Worm (Caenorhabditis elegans) whole organism, early embryonic: ENCODE measurements around the gene F40F8.4.

Experiments
- B0310.2 ChIP-seq: sonication (generic microtip); optimal IDR thresholded peaks from 2 replicates; lab custom pipeline; 2016; ENCODE audit warnings: mild to moderate bottlenecking, missing genetic modification characterization, missing compliant biosample characterization
- F13C5.2 ChIP-seq: sonication (generic microtip); optimal IDR thresholded peaks from 2 replicates; lab custom pipeline; 2017; ENCODE audit warnings: mild to moderate bottlenecking, missing genetic modification characterization, inconsistent platforms, missing compliant biosample characterization
- aly-1 ChIP-seq: sonication (generic microtip); optimal IDR thresholded peaks from 2 replicates; lab custom pipeline; 2016; ENCODE audit warnings: missing genetic modification characterization, missing compliant biosample characterization
- ama-1 ChIP-seq: fragments of 150-350 bp; optimal IDR thresholded peaks from 2 replicates; lab custom pipeline; 2014
- ceh-13 ChIP-seq: fragments of 200-800 bp; sonication (Bioruptor generic); optimal IDR thresholded peaks from 2 replicates; lab custom pipeline; 2018; ENCODE audit warnings: mild to moderate bottlenecking, missing genetic modification characterization, missing compliant biosample characterization
- ceh-36 ChIP-seq: sonication (generic microtip); optimal IDR thresholded peaks from 2 replicates; lab custom pipeline; 2016; ENCODE audit warnings: missing genetic modification characterization, inconsistent platforms, missing compliant biosample characterization
- ets-7 ChIP-seq: sonication (generic microtip); optimal IDR thresholded peaks from 2 replicates; lab custom pipeline; 2016; ENCODE audit warnings: missing genotype, missing genetic modification characterization, missing compliant biosample characterization
- flt-1 ChIP-seq: fragments of 200-800 bp; sonication (Bioruptor generic); IDR thresholded peaks from 2 replicates; pipeline ENCODE4 v1.3.6; 2022; ENCODE audit warnings: missing genetic modification characterization, missing compliant biosample characterization
- hmbx-1 ChIP-seq: sonication (generic microtip); optimal IDR thresholded peaks from 2 replicates; lab custom pipeline; 2016; ENCODE audit warnings: mild to moderate bottlenecking, missing genetic modification characterization, missing compliant biosample characterization
- hmg-4 ChIP-seq: fragments of 200-800 bp; sonication (Bioruptor generic); optimal IDR thresholded peaks from 2 replicates; lab custom pipeline; 2018; ENCODE audit warnings: mild to moderate bottlenecking, missing genetic modification characterization, missing compliant biosample characterization
- hnd-1 ChIP-seq: sonication (generic microtip); optimal IDR thresholded peaks from 2 replicates; lab custom pipeline; 2016; ENCODE audit warnings: missing genetic modification characterization, missing compliant biosample characterization
- pes-1 ChIP-seq: fragments of 200-800 bp; sonication (Bioruptor generic); IDR thresholded peaks from 2 replicates; pipeline ENCODE4 v1.3.6; 2022; ENCODE audit warnings: missing genetic modification reagents, missing genetic modification characterization, missing compliant biosample characterization
- scrt-1 ChIP-seq: fragments of 200-800 bp; sonication (Bioruptor generic); IDR thresholded peaks from 2 replicates; pipeline ENCODE4 v1.3.6; 2022; ENCODE audit warnings: missing genetic modification characterization, missing compliant biosample characterization
- sea-1 ChIP-seq: fragments of 200-800 bp; sonication (Bioruptor generic); conservative IDR thresholded peaks from 2 replicates; pipeline ENCODE4 v1.3.6; 2022; ENCODE audit warnings: missing genetic modification characterization, missing compliant biosample characterization
- tbx-11 ChIP-seq: fragments of 200-800 bp; sonication (Bioruptor generic); IDR thresholded peaks from 2 replicates; pipeline ENCODE4 v1.3.6; 2022; ENCODE audit warnings: missing genetic modification characterization, missing compliant biosample characterization
- tbx-37 ChIP-seq: fragments of 200-800 bp; sonication (Bioruptor generic); conservative IDR thresholded peaks from 2 replicates; pipeline ENCODE4 v1.3.6; 2022; ENCODE audit warnings: missing genetic modification reagents, missing genetic modification characterization, missing compliant biosample characterization
- tra-4 ChIP-seq: sonication (generic microtip); optimal IDR thresholded peaks from 2 replicates; lab custom pipeline; 2017; ENCODE audit warnings: missing genetic modification characterization, missing compliant biosample characterization

The F40F8.4 gene

DNA sequence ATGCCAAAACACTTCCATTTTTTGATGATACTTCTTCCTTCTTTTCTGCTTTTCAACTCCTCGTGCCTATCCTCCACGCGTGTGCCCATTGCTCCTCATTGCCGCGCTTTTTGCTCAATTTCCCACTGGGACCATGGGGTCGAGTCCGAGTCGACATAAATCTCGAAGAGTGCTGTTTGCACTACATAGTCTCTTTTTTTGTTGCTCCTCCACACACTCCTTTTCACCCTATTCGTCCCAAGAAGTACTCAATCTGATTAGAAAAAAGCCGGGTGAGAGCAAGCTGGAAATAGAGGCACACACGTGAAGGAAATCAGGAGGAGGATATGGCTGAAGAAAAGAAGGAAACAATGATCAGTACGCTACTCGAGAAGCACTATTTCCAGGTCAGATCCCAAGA, 2.5 kb upstream of the F40F8.4 start, which contains the start of gene arrd-6:
TSS of gene arrd-6 (plus strand) at position 169 of the 400 bp plus-strand sequence.
- TF ChIP-seq tra-4 (tag; lab: Kevin White, UChicago) (no peak), scrt-1 (GFP tag; lab: Robert Waterston, UW) (no peak), hnd-1 (no peak), sea-1 (GFP tag; lab: Robert Waterston, UW) (no peak), ceh-36 (tag; lab: Kevin White, UChicago) (no peak), ama-1 (lab: Kevin White, UChicago) (no peak), pes-1 (GFP tag; lab: Robert Waterston, UW) (no peak), flt-1 (GFP tag; lab: Robert Waterston, UW) (no peak), ets-7 (no peak), F13C5.2 (no peak), tbx-37 (no peak)

DNA sequence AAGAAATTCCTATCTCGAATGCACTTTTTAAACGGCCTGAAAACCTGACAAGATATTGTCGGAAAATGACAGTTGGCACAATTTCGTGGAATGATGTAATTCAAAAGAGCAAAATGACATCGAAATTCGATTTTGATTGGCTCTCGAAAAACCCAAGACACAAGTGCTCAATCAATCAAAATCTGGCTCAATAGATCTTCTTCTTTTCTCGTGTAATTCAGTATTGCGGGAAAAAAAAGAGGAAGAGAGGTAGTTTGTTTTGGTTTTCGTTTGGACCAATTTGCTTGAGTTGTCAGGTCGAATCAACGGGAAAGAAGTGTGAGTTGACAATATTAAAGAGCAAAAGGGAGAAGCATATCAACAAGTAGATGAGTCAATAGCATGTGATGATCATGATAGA, 4.3 kb downstream of the F40F8.4 start:
- TF ChIP-seq aly-1 (tag; lab: Kevin White, UChicago) (no peak), hmbx-1 (tag; lab: Kevin White, UChicago) (no peak), ceh-36 (tag; lab: Kevin White, UChicago) (no peak), ama-1 (lab: Kevin White, UChicago) (no peak), hmg-4 (GFP tag; lab: Kevin White, UChicago) (no peak), ceh-13 (no peak)

DNA sequence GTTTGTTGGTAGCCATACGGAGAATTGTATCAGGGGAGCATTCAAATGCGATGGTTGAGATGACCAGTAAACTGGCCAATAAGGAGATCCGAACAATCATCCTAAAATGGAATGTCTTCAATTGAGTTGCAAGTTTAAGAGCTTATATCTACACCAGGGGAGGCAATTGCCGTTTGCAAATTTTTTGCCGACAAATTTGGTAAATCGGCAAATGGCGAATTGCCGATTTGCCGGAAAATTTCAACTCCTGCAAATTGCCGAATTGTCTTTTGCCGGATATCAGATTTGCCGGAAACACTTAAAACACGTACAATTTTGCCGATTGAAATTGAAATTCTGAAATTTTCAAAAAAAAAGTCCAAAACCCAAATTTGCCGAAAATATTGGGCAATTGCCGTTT, 5.2 kb downstream of the F40F8.4 start, which contains the start of gene F40F8.5:
TSS of gene F40F8.5 (minus strand) at position 101 of the 400 bp plus-strand sequence.
- no peak for TF ChIP-seq hnd-1
- TF ChIP-seq tbx-37: no peak
- no peak for TF ChIP-seq ceh-36 (tag; lab: Kevin White, UChicago)
- no peak for TF ChIP-seq scrt-1 (GFP tag; lab: Robert Waterston, UW)
- TF ChIP-seq ceh-13: no peak
- no peak for TF ChIP-seq B0310.2 (tag; lab: Kevin White, UChicago)
- TF ChIP-seq pes-1 (GFP tag; lab: Robert Waterston, UW): no peak
- no peak for TF ChIP-seq hmg-4 (GFP tag; lab: Kevin White, UChicago)
- no peak for TF ChIP-seq F13C5.2
- TF ChIP-seq flt-1 (GFP tag; lab: Robert Waterston, UW): no peak
- no peak for TF ChIP-seq tbx-11
- TF ChIP-seq aly-1 (tag; lab: Kevin White, UChicago): no peak
- TF ChIP-seq tra-4 (tag; lab: Kevin White, UChicago): no peak

DNA sequence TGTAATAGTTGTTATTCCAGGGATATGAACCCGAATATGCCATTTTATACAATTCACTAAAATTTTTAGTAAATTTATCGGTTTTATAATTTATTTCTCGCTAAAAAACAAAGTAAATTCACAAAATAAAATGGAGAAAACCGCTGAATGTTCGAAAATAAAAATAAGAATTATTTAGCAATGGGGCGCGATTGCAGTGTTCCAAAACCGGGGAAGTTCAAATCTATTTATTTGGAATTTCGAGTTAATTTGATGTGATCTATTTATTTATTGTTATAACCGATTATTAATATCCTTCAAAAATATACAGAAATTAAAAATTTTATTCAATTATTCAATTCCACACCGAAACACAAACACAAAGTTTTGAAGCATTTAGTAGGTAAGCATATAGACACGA, 7.5 kb downstream of the F40F8.4 start, which contains the start of gene F40F8.11:
TSS of gene F40F8.11 (minus strand) at position 49 of the 400 bp plus-strand sequence.
- TF ChIP-seq F13C5.2 (no peak), ceh-13 (no peak), scrt-1 (GFP tag; lab: Robert Waterston, UW) (no peak), flt-1 (GFP tag; lab: Robert Waterston, UW) (no peak), tbx-37 (no peak), hmg-4 (GFP tag; lab: Kevin White, UChicago) (no peak), ama-1 (lab: Kevin White, UChicago) (no peak), ets-7 (no peak), aly-1 (tag; lab: Kevin White, UChicago) (no peak), tbx-11 (no peak)

DNA sequence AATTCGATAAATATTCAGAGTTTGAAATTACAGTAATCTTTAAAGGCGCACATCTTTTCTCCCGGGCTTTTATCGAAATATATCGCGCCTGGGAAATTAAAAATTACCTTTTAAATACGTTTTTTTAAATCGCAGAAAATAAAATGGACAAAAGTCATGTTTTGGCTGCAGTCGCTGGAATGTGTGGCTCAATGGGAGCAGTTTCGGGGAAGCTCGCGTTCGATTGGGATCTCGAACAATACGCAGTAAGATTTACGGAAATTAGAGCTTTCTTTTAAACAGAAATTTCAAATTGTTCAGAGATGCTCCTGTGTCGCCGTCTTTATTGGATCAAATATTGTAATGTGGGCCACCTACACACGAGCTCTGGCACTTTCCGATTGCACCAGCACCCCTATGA, 10.5 kb downstream of the F40F8.4 start, which contains the start of gene F40F8.12:
TSS of gene F40F8.12 (plus strand) at position 301 of the 400 bp plus-strand sequence.
- no peak for TF ChIP-seq tbx-11
- TF ChIP-seq F13C5.2: no peak
- no peak for TF ChIP-seq ets-7
- no peak for TF ChIP-seq B0310.2 (tag; lab: Kevin White, UChicago)
- no peak for TF ChIP-seq hmg-4 (GFP tag; lab: Kevin White, UChicago)
- TF ChIP-seq ama-1 (lab: Kevin White, UChicago): no peak

DNA sequence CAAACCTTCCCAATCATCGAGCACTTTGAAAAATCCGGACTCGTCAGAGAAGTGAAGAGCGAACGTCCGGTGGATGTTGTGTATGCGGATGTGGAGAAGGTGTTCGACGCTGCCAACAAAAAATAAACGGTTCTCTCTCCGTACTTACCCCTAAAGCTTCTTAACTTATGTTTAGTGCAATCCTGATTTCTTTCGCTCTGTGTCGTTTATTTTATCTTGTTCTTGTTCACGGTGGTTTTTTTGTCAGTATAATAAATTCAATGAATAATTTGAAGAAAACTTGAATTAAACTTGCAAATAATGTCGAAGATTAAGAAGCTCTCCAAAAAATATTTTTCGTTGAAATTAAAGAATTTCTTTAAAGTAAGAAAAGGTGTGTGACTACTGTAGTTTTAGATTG, 11.1 kb downstream of the F40F8.4 start, which contains the start of gene F40F8.3:
TSS of gene F40F8.3 (plus strand) at position 301 of the 400 bp plus-strand sequence.
- TF ChIP-seq hnd-1 (no peak), pes-1 (GFP tag; lab: Robert Waterston, UW) (no peak), ets-7 (no peak), ceh-13 (no peak), ceh-36 (tag; lab: Kevin White, UChicago) (no peak), sea-1 (GFP tag; lab: Robert Waterston, UW) (no peak), flt-1 (GFP tag; lab: Robert Waterston, UW) (no peak), tbx-37 (no peak), ama-1 (lab: Kevin White, UChicago) (no peak), tra-4 (tag; lab: Kevin White, UChicago) (no peak), hmbx-1 (tag; lab: Kevin White, UChicago) (no peak), B0310.2 (tag; lab: Kevin White, UChicago) (no peak), tbx-11 (no peak), aly-1 (tag; lab: Kevin White, UChicago) (no peak)

DNA sequence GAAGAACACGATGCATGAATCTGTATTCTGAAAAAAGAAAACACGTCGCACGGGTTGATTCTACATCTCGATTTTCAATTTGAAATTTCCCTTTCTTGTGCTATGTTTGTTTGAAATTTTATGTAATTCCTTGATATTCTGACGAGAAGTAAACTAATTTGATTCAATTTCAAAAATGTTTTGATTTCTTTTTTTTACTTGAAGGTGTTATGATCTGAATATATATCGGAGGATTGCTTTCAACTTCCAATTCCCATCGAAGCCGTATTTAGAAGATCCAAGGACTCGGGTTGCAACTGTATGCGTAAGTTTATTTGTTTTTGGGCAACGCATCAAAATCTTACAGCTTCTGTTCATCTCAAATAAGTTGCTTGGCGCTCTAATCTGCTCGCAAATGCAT, 12.7 kb downstream of the F40F8.4 start, which contains the start of gene F40F8.1:
TSS of gene F40F8.1 (plus strand) at position 301 of the 400 bp plus-strand sequence.
- TF ChIP-seq tbx-11: no peak
- no peak for TF ChIP-seq hnd-1
- no peak for TF ChIP-seq tra-4 (tag; lab: Kevin White, UChicago)
- no peak for TF ChIP-seq ceh-36 (tag; lab: Kevin White, UChicago)
- TF ChIP-seq pes-1 (GFP tag; lab: Robert Waterston, UW): no peak
- TF ChIP-seq hmg-4 (GFP tag; lab: Kevin White, UChicago): no peak
- TF ChIP-seq hmbx-1 (tag; lab: Kevin White, UChicago): no peak
- TF ChIP-seq scrt-1 (GFP tag; lab: Robert Waterston, UW): no peak
- TF ChIP-seq F13C5.2: no peak
- TF ChIP-seq B0310.2 (tag; lab: Kevin White, UChicago): no peak
- no peak for TF ChIP-seq flt-1 (GFP tag; lab: Robert Waterston, UW)
